Fruit fly (Drosophila melanogaster) whole organism, prepupa: ENCODE measurements around the gene CG6712.

Experiments used
- CG10631 ChIP-seq: fragments of 200-800 bp; sonication (Bioruptor generic); optimal IDR thresholded peaks from 2 replicates; lab custom pipeline; 2016; ENCODE audit warnings: missing biosample characterization, missing genetic modification characterization
- CG11294 ChIP-seq: fragments of 200-800 bp; sonication (Bioruptor generic); IDR thresholded peaks from 2 replicates; pipeline ENCODE4 v1.3.6; 2022; ENCODE audit warnings: missing biosample characterization, missing genetic modification characterization
- CG11762 ChIP-seq: fragments of 200-800 bp; sonication (Bioruptor generic); optimal IDR thresholded peaks from 3 replicates; lab custom pipeline; 2016; ENCODE audit warnings: missing biosample characterization, missing genetic modification characterization; ENCODE audit not compliant: insufficient read depth
- CG16779 ChIP-seq: fragments of 200-800 bp; sonication (Bioruptor generic); optimal IDR thresholded peaks from 3 replicates; lab custom pipeline; 2017; ENCODE audit warnings: missing biosample characterization, mild to moderate bottlenecking, missing genetic modification characterization
- CG32006 ChIP-seq: fragments of 200-800 bp; sonication (Bioruptor generic); optimal IDR thresholded peaks from 3 replicates; lab custom pipeline; 2017; ENCODE audit warnings: missing biosample characterization, mild to moderate bottlenecking, missing genetic modification characterization
- CG34406 ChIP-seq: fragments of 200-800 bp; sonication (Bioruptor generic); optimal IDR thresholded peaks from 3 replicates; lab custom pipeline; 2016; ENCODE audit warnings: missing biosample characterization, missing genetic modification characterization
- CG4318 ChIP-seq: fragments of 200-800 bp; sonication (Bioruptor generic); optimal IDR thresholded peaks from 3 replicates; lab custom pipeline; 2017; ENCODE audit warnings: missing biosample characterization, mild to moderate bottlenecking, missing genetic modification characterization
- CG6163 ChIP-seq: fragments of 200-800 bp; sonication (Bioruptor generic); IDR thresholded peaks from 3 replicates; pipeline ENCODE4 v1.3.6; 2022; ENCODE audit warnings: missing biosample characterization, missing genetic modification characterization
- CG6276 ChIP-seq: fragments of 200-800 bp; sonication (Bioruptor generic); optimal IDR thresholded peaks from 2 replicates; lab custom pipeline; 2017; ENCODE audit warnings: missing biosample characterization, mild to moderate bottlenecking, missing genetic modification characterization
- CG6792 ChIP-seq: fragments of 200-800 bp; sonication (Bioruptor generic); optimal IDR thresholded peaks from 3 replicates; lab custom pipeline; 2016; ENCODE audit warnings: missing biosample characterization, missing genetic modification characterization
- CG7368 ChIP-seq: fragments of 200-800 bp; sonication (Bioruptor generic); optimal IDR thresholded peaks from 3 replicates; lab custom pipeline; 2016; ENCODE audit warnings: missing biosample characterization, missing genetic modification characterization
- CG8319 ChIP-seq: fragments of 200-800 bp; sonication (Bioruptor generic); optimal IDR thresholded peaks from 3 replicates; lab custom pipeline; 2016; ENCODE audit warnings: missing biosample characterization, missing genetic modification characterization
- CG9139 ChIP-seq: fragments of 200-800 bp; sonication (Bioruptor generic); optimal IDR thresholded peaks from 3 replicates; lab custom pipeline; 2017; ENCODE audit warnings: missing biosample characterization, mild to moderate bottlenecking, missing genetic modification characterization
- Ets21C ChIP-seq: fragments of 200-800 bp; sonication (Bioruptor generic); optimal IDR thresholded peaks from 3 replicates; lab custom pipeline; 2016; ENCODE audit warnings: missing biosample characterization, missing genetic modification characterization
- Gug ChIP-seq: fragments of 200-800 bp; sonication (Bioruptor generic); IDR thresholded peaks from 2 replicates; pipeline ENCODE4 v1.3.6; 2022; ENCODE audit warnings: missing biosample characterization, missing genetic modification characterization
- Hr39 ChIP-seq: fragments of 200-800 bp; sonication (Bioruptor generic); optimal IDR thresholded peaks from 2 replicates; lab custom pipeline; 2016; ENCODE audit warnings: missing biosample characterization, missing genetic modification characterization
- Hr4 ChIP-seq: fragments of 200-800 bp; sonication (Bioruptor generic); optimal IDR thresholded peaks from 3 replicates; lab custom pipeline; 2016; ENCODE audit warnings: missing biosample characterization, missing genetic modification characterization
- Lpt ChIP-seq: fragments of 200-800 bp; sonication (Bioruptor generic); optimal IDR thresholded peaks from 3 replicates; lab custom pipeline; 2016; ENCODE audit warnings: missing biosample characterization, missing genetic modification characterization
- Met ChIP-seq: fragments of 200-800 bp; sonication (Bioruptor generic); optimal IDR thresholded peaks from 3 replicates; lab custom pipeline; 2016; ENCODE audit warnings: missing biosample characterization, missing genetic modification characterization
- OdsH ChIP-seq: fragments of 200-800 bp; sonication (Bioruptor generic); optimal IDR thresholded peaks from 3 replicates; lab custom pipeline; 2016; ENCODE audit warnings: missing biosample characterization, missing genetic modification characterization
- Smox ChIP-seq: fragments of 200-800 bp; sonication (Bioruptor generic); optimal IDR thresholded peaks from 3 replicates; lab custom pipeline; 2016; ENCODE audit warnings: missing biosample characterization, missing genetic modification characterization
- Sox14 ChIP-seq: fragments of 200-800 bp; sonication (Bioruptor generic); optimal IDR thresholded peaks from 3 replicates; lab custom pipeline; 2016; ENCODE audit warnings: missing biosample characterization, missing genetic modification characterization
- achi ChIP-seq: fragments of 200-800 bp; sonication (Bioruptor generic); optimal IDR thresholded peaks from 3 replicates; lab custom pipeline; 2016; ENCODE audit warnings: missing biosample characterization, missing genetic modification characterization
- dac ChIP-seq: fragments of 200-800 bp; sonication (Bioruptor generic); optimal IDR thresholded peaks from 2 replicates; lab custom pipeline; 2017; ENCODE audit warnings: missing biosample characterization, mild to moderate bottlenecking, missing genetic modification characterization
- esn ChIP-seq: fragments of 200-800 bp; sonication (Bioruptor generic); optimal IDR thresholded peaks from 2 replicates; lab custom pipeline; 2016; ENCODE audit warnings: missing biosample characterization, mild to moderate bottlenecking, missing genetic modification characterization, moderate library complexity
- fd85E ChIP-seq: fragments of 200-800 bp; sonication (Bioruptor generic); optimal IDR thresholded peaks from 3 replicates; lab custom pipeline; 2016; ENCODE audit warnings: missing biosample characterization, missing genetic modification characterization
- fkh ChIP-seq: fragments of 200-800 bp; sonication (Bioruptor generic); optimal IDR thresholded peaks from 3 replicates; lab custom pipeline; 2017; ENCODE audit warnings: missing biosample characterization, mild to moderate bottlenecking, missing genetic modification characterization, moderate library complexity
- lz ChIP-seq: fragments of 200-800 bp; sonication (Bioruptor generic); optimal IDR thresholded peaks from 3 replicates; lab custom pipeline; 2016; ENCODE audit warnings: missing biosample characterization, missing genetic modification characterization
- net ChIP-seq: fragments of 200-800 bp; sonication (Bioruptor generic); optimal IDR thresholded peaks from 3 replicates; lab custom pipeline; 2016; ENCODE audit warnings: missing biosample characterization, missing genetic modification characterization
- pdm3 ChIP-seq: fragments of 200-800 bp; sonication (Bioruptor generic); optimal IDR thresholded peaks from 3 replicates; lab custom pipeline; 2016; ENCODE audit warnings: missing biosample characterization, missing genetic modification characterization
- salr ChIP-seq, 2 experiments: fragments of 200-800 bp; sonication (Bioruptor generic); optimal IDR thresholded peaks; 3 replicates each; lab custom pipeline; 2016 to 2018; ENCODE audit warnings: missing biosample characterization in 2 of 2, missing genetic modification characterization in 2 of 2, mild to moderate bottlenecking in 1 of 2
- spab ChIP-seq: fragments of 200-800 bp; sonication (Bioruptor generic); optimal IDR thresholded peaks from 2 replicates; lab custom pipeline; 2017; ENCODE audit warnings: missing biosample characterization, mild to moderate bottlenecking, missing genetic modification characterization, missing genetic modification reagents
- ss ChIP-seq, 2 experiments: fragments of 200-800 bp; sonication (Bioruptor generic); optimal IDR thresholded peaks; 2 replicates in 1 of 2; 3 replicates in 1 of 2; lab custom pipeline; 2017 to 2018; ENCODE audit warnings: mild to moderate bottlenecking in 2 of 2, missing biosample characterization in 2 of 2, missing genetic modification characterization in 2 of 2, moderate library complexity in 1 of 2
- svp ChIP-seq: fragments of 200-800 bp; sonication (Bioruptor generic); peaks from one replicate; lab custom pipeline; 2016; ENCODE audit warnings: missing biosample characterization, missing genetic modification characterization

Gene CG6712

DNA sequence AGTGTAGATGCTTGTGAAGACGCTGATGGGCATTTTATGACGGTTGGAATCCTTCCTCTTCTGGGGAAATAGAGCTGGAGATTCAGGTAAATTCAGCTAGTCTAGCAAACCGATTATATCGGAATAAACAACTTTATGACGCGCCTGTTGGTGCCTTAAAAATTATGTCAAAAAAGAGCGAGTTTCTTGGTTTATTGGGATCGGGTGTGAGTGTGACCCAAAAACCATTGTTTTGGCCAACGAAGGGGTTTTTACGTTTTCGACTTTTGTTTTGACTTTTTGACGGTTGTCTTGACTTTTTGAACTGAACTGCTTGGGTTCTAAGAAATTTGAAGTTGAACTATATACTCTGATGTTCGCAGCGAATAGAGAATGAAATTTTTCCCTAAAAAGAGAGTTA is 4.3 kb downstream of the CG6712 start:
- TF ChIP-seq salr (GFP tag; optimal IDR thresholded peaks at IDR 0.05; lab: Kevin White, UChicago) (no peak), CG16779 (tag; lab: Kevin White, UChicago) (no peak), Smox (GFP tag; lab: Kevin White, UChicago) (no peak), OdsH (GFP tag; lab: Kevin White, UChicago) (no peak)

- TF ChIP-seq Sox14 (GFP tag; lab: Kevin White, UChicago) (no peak), Hr4 (GFP tag; lab: Kevin White, UChicago) (no peak), esn (GFP tag; lab: Kevin White, UChicago) (no peak), Met (no peak), CG7368 (no peak), CG8319 (no peak), CG6276 (GFP tag; lab: Kevin White, UChicago) (no peak)
Observed at dm6 chr2L:12091522-12091921, 4.8 kb downstream of the CG6712 start, which contains the start of gene Pex19. Pex19 (plus strand) TSS chr2L:12091822.

- no peak for TF ChIP-seq achi
- TF ChIP-seq Hr39: no peak
- TF ChIP-seq net (GFP tag; lab: Kevin White, UChicago): no peak
- no peak for TF ChIP-seq Gug (GFP tag; lab: Robert Waterston, UW)
- TF ChIP-seq, all 60 proteins: peak for 0
Observed at dm6 chr2L:12089145-12089544, 7.2 kb downstream of the CG6712 start.

DNA sequence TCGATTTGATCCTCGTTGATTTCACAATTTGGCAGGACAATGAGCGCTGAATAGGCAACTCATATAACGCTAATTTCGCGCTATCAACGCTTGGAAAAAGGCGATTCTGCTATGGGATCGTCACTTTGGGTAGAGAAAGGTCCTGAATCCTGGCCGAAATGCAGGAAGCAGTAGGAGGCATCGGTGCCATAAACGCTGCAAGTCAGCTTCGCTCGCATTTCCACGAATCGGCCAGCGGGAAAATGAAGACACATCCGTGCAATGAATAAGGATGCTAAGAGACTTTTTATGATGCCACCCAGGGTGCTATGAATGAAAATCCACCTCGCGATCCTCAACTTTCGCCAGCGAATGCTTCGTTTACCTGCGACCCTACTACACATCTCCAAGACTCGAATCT is 8.9 kb downstream of the CG6712 start:
- TF ChIP-seq CG34406 (GFP tag; lab: Kevin White, UChicago) (no peak), Gug (GFP tag; lab: Robert Waterston, UW) (no peak), CG6163 (GFP tag; lab: Robert Waterston, UW) (no peak), CG10631 (GFP tag; lab: Kevin White, UChicago) (no peak), fd85E (GFP tag; lab: Kevin White, UChicago) (no peak), CG9139 (GFP tag; lab: Kevin White, UChicago) (no peak), CG4318 (GFP tag; lab: Kevin White, UChicago) (no peak), Ets21C (GFP tag; lab: Kevin White, UChicago) (no peak), CG11294 (no peak), ss (GFP tag; optimal IDR thresholded peaks at IDR 0.05; lab: Kevin White, UChicago) (no peak), pdm3 (GFP tag; lab: Kevin White, UChicago) (no peak), fkh (GFP tag; lab: Kevin White, UChicago) (no peak), Sox14 (GFP tag; lab: Kevin White, UChicago) (no peak), CG6792 (GFP tag; lab: Kevin White, UChicago) (no peak), Lpt (GFP tag; lab: Kevin White, UChicago) (no peak), CG11762 (no peak), spab (GFP tag; lab: Kevin White, UChicago) (no peak), svp (GFP tag; lab: Kevin White, UChicago) (no peak), CG32006 (no peak), Met (no peak)

dm6 chr2L:12085619-12086171 is 10.6 kb downstream of the CG6712 start, which contains the start of gene prd:
prd (minus strand) TSS chr2L:12085827.
- TF ChIP-seq CG32006 (no peak), lz (GFP tag; lab: Kevin White, UChicago) (no peak), dac (GFP tag; lab: Kevin White, UChicago) (no peak), CG4318 (GFP tag; lab: Kevin White, UChicago) (no peak)
